Fruit fly (Drosophila melanogaster): Measurements from ENCODE around the gene Tlk.

Tlk gene

DNA sequence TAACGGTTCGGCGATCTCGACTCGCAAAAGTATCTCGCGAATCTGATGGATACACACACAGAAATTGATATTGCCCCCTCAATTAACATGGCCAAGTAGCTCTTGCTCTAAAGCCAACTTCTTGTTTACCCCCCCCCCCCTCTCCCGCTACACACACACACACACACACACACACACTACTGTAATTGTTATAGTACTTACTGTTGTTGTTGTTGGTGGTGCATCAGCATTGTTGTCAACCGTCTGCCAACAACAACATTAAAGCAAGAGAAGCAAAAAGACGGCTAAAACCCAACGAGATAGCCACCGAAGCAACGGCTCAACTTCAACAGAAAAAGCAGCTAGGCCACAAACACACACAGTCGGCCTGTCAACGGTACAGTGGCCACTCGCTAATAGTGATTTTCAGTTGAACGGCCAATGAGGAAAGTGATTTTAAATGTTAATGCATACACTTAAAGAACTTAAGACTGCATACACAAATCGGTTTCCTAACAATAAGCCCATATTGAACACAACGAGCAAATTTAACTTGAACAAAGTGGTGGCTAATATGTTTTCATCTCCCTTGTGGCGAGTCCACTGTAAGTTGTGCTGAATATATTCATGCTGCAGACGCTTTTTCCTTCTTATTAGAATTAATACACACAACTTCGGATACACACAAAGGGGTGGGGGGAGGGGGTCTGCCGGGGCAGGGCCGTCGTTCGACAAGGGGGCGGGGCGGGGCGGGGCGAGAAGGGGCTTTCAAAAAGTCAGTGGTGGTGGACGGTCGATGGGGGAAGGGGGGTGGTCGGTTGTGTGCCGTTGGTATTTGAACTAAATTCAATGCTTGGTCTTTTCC is 30.6 kb downstream of the Tlk start:
- no peak for TF ChIP-seq CTCF (optimal IDR thresholded peaks at IDR 0.05)

DNA sequence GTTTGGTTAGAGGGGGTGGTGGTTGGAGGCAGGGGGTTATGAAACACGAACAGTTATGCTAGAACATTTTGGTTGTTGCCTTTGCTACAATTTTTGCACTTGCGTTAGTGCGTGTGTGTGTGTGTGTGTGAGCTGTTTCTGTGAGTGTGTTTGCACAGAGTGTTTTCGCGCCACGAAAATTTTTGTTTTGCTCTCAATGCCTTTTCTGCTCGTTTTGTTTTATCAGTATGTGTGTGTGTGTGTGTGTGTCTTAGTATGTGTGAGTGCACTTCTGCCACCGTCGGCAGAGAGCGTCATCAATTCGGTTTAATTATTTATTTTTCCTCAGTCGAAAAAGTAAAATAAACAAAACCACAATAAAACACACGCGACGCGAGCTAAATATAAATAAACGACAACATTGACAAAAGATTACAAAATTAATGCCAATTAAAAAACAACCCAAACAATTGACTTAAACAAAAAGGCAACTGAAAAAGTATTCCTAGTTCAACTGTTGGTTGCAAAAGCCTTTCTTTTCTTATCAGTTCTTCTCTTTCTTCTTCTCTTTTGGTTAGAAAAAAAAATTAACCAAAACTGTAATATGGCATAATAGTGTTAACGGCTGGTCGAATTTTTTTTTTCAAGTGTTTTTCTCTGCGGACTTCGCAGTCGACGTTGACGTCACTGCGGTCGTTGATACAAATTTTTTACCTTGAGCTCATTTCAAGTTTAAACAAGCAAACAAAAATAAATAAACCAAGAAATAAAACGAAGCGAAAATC is 41.7 kb downstream of the Tlk start:
- TF ChIP-seq CG8478 (optimal IDR thresholded peaks at IDR 0.05), result no peak
- no peak for TF ChIP-seq CTCF (optimal IDR thresholded peaks at IDR 0.05)

DNA sequence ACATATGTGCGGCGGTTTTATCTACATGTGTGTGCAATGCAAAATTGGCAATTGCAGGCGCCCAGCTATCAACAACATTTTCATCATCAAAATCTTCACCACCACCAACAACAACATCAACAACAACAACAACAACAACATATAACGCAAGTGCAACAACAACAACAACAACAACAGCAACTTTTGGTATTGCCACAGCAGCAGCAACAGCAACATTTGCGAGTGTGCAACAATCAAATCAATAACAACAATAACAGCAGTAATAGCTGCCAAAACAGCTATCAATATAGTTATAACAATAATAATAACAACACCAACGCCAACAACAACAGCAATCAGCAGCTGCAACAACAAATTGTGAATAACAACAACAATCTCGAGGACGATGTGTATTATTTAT is 42.6 kb downstream of the Tlk start:
- no peak for TF ChIP-seq CG8478 (optimal IDR thresholded peaks at IDR 0.05)
- no peak for TF ChIP-seq CTCF (optimal IDR thresholded peaks at IDR 0.05)

DNA sequence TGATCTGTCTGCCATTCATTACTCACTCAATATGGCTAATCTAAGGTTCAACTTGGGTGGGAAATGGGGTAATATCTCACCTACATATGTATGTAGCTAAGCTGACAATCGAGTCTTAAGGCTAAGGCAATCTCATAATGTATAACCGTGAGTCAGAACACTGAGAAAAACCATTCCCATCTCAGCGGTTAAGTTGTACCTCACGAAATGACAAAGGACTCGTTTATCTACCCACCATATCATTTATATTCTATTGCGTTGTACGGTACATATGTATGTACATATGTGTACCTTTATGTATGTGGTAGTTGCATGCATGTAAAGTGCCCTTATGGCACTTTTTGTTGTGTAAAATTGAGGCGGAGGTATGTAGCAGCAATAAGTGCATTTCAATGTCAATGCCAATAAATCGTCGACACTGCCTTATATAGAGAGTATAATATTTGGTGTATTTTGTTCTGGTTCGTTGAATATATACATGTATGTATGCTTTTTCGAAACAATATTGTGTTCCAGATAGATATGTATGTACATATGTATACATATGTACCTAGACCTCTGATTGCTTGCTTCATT is 43.2 kb downstream of the Tlk start:
- TF ChIP-seq CTCF (optimal IDR thresholded peaks at IDR 0.05) (no peak), CG8478 (optimal IDR thresholded peaks at IDR 0.05) (no peak)

DNA sequence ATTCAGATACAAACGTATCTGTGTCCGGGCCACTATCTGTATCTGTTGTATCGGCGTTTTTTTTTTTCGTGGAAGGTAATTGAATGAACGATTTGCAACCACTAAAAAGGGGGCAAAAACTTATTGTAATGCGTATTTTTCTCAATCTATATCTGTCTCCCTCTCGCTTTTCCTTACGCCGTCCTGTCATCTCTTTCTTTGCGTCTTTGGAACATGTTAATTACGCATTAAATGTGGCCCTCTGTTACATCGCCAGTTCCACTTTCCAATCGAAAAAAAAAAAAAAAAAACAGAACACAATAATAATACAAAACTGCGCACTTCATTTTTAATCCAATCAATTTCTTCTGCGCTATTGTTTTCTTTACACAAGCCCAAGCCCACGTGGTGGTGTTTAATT is 44.4 kb downstream of the Tlk start:
- TF ChIP-seq CTCF (optimal IDR thresholded peaks at IDR 0.05) (no peak), CG8478 (optimal IDR thresholded peaks at IDR 0.05) (no peak)

DNA sequence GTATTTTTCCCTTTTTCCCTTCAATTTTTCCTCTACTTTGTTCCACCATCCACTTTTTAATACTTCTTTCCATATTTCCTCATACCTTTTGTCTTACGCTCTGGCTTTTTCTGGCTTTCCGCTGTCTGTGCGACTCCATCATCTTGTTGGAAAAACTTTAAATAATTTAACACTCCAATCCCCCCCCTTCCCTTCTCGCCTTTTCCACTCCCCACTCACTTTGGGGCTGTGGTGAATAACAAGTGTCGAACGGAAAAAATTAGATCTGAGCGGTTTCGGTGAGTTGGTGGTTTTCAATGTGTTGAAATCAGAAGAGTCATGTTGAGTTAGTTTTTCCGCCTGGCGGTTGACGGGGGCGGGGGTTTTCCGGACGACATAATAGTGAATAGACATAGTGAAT is 47.3 kb downstream of the Tlk start:
- TF ChIP-seq CTCF (optimal IDR thresholded peaks at IDR 0.05) (no peak), CG8478 (optimal IDR thresholded peaks at IDR 0.05) (no peak)

DNA sequence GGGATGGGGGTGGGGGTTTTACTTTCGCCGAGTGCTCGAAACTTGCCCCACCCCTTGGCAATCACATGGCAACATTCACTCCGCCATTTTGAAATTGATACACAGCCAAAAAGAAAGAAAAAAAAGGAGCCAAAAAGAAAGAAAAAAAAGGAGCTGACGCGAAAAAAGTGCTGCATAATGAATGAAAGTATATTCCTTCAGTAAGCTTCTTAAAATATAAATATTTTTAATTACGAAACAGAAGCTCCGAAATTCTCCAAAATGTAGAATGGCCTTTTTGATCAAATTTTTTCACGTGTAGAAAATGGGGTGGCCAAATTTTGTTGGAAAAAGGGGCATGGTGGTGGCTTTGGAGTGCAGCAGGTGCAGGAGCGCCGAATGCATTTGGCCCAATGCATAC is 48.4 kb downstream of the Tlk start:
- TF ChIP-seq CG8478 (optimal IDR thresholded peaks at IDR 0.05) (no peak), CTCF (optimal IDR thresholded peaks at IDR 0.05) (no peak)

DNA sequence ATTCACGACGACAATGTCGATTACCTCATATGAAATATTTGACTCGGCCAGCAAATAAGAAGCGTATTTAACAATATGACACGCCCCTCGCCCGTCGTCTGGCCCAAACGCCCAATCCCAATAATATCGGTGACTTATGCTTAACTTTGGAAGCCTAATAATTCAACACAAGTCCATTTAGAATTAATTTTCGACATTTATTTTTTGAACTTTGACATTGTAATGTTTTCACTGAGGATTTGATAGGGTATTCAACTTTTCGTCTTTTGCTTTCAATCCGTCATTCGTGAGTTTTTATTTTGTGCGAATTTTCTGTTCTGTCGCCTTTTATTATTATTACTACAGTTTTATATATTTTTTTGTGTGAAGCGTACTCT is 52.6 kb downstream of the Tlk start:
- no peak for TF ChIP-seq CG8478 (optimal IDR thresholded peaks at IDR 0.05)
- TF ChIP-seq CTCF (optimal IDR thresholded peaks at IDR 0.05), result no peak

DNA sequence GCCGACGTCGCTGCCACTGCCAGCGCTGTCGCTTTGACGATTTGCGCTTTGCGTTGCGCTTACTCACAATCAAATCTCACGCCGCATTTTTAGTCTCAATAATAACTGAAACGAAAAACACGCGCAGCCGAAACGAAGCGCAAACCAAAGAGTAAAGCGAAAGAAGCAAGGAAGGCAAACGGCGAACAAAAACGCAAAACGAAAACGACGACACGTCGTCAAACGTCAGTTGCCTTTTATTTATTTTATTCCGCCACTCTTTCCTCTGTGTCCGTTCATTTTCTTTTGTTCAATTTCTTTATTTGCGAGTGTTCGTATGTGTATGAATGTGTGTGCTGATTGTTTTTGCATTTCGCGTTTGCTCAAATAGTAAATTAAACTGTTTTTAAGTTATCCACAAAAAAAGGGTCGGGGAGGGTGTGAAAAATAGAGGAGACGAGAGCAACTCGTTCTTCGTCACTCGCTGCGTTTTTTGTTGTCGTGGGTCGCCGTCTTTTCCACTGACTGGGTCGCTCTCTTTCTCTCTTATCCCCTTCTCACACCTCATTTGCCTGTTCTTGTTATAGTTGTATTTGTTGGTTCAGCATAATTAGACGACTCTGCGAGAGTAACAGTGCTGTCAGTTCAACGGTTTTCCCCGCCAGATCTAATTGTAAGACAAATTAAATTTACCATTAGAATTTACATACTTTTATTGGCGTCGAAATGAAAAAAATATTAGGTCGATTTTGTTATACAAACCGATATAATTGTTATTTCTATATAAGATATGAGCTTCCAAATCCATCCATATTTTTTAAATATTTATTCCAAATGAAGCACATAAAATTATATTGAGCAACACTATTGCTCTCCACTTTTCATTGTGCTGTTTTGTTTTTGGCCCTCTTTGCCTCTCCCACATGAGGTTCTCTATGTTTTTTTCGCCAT is 53.3 kb downstream of the Tlk start:
- TF ChIP-seq CTCF (optimal IDR thresholded peaks at IDR 0.05), result no peak
- no peak for TF ChIP-seq CG8478 (optimal IDR thresholded peaks at IDR 0.05)

DNA sequence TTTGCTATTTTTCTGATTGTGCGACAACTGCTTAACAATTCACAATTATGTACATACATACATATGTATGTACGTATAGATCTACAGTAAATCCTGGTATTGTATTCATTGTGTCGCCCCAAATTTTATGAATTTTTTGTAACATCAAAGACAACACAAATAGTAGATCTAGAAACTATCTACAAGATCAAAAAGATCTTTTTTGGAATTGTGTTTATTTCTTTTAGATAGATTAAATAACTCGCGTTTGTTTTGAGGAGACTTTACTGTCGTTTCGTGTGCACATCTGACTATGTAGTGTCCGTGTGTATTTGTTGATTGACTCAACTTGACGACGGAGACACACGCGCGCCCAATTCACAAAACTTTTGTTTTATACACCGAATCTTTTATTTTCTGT is 54.5 kb downstream of the Tlk start:
- TF ChIP-seq CTCF (optimal IDR thresholded peaks at IDR 0.05), result no peak
- no peak for TF ChIP-seq CG8478 (optimal IDR thresholded peaks at IDR 0.05)

DNA sequence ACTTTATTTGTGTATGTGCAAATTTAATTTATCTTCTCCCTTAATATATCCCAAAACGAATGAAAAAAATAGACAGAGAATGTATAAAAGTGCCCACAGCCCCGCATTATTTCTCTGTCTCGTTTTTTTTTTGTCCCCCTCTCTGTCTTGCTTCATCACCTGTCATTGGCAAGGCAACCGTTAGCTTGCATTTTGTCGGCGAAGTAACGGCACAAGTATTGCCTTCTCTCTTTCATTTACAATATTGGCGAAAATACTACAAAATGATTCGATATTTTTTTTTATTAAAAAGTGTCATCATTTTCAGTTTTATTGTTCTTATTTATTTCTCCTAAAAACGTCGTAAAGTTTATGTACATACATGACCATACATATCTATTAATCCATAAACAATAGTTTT is 55.3 kb downstream of the Tlk start:
- no peak for TF ChIP-seq CTCF (optimal IDR thresholded peaks at IDR 0.05)
- TF ChIP-seq CG8478 (optimal IDR thresholded peaks at IDR 0.05), result no peak

DNA sequence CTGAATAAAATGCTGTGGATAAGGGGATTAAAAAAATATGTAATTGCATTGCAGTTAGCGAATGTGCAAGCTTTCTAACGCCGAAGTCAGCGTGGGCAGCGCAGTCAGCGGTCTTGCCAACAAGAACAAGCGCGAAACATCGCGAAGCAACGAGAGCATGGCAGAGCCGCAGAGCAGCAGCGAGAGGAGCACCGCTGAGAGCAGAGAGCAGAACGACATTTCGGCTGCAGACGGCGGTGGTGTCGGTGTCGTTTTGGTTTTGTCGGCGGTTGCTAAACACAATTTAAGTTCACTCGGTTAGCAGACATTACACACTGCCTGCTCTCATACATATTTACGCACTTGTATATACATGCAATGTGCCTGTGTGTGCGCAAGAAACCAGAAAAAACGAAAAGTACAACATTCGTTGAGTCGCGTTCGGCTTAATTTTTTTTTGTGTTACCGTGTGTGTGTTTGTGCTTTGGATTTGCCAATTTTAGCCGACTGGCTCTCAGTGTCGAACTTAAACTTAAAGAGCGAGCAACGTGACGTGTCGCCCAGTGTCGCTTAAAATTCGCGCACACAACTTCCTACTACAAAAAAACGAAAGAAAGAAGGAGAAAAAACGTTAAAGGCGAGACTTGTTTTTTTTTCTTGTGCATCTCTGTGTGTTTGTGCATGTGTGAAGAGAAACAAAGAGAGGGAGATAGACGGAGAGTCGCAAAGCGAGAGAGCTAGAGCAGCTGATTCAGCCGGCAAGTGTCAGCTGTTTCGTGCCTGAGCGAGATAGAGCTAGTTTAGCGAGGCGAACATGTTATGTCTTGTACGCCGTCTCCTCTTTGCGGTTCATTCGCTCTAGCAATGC is 56.2 kb downstream of the Tlk start:
- TF ChIP-seq CG8478 (optimal IDR thresholded peaks at IDR 0.05), result no peak
- no peak for TF ChIP-seq CTCF (optimal IDR thresholded peaks at IDR 0.05)

DNA sequence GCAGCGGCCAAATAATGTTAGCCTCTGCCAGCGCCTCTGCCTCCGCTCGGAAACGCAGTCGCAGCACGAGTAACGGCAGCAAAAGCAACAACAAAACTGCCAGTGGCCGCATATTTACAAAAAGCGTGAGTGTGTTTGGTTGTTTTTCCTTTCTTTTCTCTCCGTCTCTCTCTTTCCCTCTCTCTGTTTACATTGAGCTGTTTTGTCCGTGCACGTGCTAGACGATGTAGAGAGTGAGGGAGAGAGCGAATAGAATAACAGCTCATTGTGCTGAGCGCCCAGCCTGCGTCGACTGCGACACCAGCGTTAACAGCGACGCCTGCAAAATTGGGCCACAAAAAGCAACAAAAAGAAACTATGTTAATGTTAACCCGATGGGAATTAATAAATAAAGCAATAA is 57.4 kb downstream of the Tlk start:
- peak in 1 of 2 experiments; percentile 25 for TF ChIP-seq CTCF (optimal IDR thresholded peaks at IDR 0.05)
- no peak for TF ChIP-seq CG8478 (optimal IDR thresholded peaks at IDR 0.05)

Data from S2 (cell line).